Worm (Caenorhabditis elegans): ENCODE measurements around the gene B0310.3.
A peak's percentile ranks its signal among the peaks of the same experiment; 100 is the strongest.

The B0310.3 gene

DNA sequence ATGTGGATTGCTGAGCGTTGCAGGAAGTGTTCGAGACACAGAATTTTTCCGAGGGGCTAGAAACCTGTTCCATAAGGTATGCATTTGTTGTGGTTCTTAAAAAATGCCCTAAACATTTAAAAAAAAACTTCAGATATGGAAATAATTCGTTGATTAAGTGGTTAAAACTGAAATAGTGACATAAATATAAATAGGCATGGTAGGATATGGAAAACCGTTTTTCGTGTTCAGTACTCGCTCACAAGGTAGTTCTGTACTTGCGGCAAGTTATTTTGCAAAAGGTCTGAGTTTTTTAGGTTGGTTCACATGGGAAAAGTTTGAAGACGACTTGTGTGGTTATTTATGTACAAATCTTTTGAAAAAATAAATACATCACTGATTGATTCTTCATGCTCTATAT is at the start of gene B0310.3:
Gene B0310.3 (minus strand): TSS at position 101 of the 400 bp plus-strand sequence.
- no peak for TF ChIP-seq lin-1 (GFP tag; IDR thresholded peaks at IDR 0.05)
- no peak for TF ChIP-seq Y5F2A.4 (GFP tag; optimal IDR thresholded peaks at IDR 0.05)
- no peak for TF ChIP-seq spr-3 (GFP tag; optimal IDR thresholded peaks at IDR 0.05)
- no peak for TF ChIP-seq Y48G9A.11 (GFP tag; IDR thresholded peaks at IDR 0.05)
- TF ChIP-seq mep-1 (tag; optimal IDR thresholded peaks at IDR 0.05), result no peak
- TF ChIP-seq lir-3 (tag; optimal IDR thresholded peaks at IDR 0.05), result no peak
- TF ChIP-seq cey-2 (tag; optimal IDR thresholded peaks at IDR 0.05; ENCODE audit: borderline replicate concordance, insufficient read depth), result no peak
- no peak for TF ChIP-seq daf-8 (GFP tag; IDR thresholded peaks at IDR 0.05)
- TF ChIP-seq ces-1 (GFP tag; optimal IDR thresholded peaks at IDR 0.05), result no peak
- no peak for TF ChIP-seq mdt-29 (GFP tag; IDR thresholded peaks at IDR 0.05)
- TF ChIP-seq ceh-20 (GFP tag; IDR thresholded peaks at IDR 0.05), result no peak
- TF ChIP-seq unc-62 (GFP tag; optimal IDR thresholded peaks at IDR 0.05 in 1 of 2), result no peak
- TF ChIP-seq unc-62 (tag; optimal IDR thresholded peaks at IDR 0.05), result no peak
- no peak for TF ChIP-seq lim-7 (GFP tag; IDR thresholded peaks at IDR 0.05)
- TF ChIP-seq pqm-1 (tag; optimal IDR thresholded peaks at IDR 0.05), result no peak
- no peak for TF ChIP-seq duxl-1 (tag; optimal IDR thresholded peaks at IDR 0.05; ENCODE audit: poor library complexity)
- TF ChIP-seq zfp-2 (tag; optimal IDR thresholded peaks at IDR 0.05), result no peak
- no peak for TF ChIP-seq hif-1 (tag; optimal IDR thresholded peaks at IDR 0.05)
- no peak for TF ChIP-seq hmg-1.1 (GFP tag; IDR thresholded peaks at IDR 0.05)
- TF ChIP-seq Y75B8A.6 (GFP tag; IDR thresholded peaks at IDR 0.05), result no peak
- no peak for TF ChIP-seq madf-9 (GFP tag; conservative IDR thresholded peaks at IDR 0.05)

DNA sequence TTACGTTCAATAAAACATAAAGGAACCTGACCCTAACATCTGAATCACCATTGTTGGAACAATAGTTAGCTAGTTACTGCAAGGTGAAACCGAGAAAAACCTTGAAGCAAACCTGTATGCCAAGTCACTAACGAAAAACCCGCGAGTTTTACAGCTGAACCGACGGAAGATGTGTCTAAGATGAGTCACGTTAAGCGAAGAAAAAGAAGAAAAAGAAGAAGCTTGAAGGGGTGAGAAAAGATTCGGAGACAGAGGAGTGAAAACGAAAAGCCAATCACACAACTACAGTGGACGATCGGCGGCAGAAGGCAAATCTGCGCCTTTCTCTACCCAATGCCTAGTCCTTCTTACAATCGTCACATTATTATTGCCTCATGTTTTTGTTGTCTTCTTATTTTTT is 37.1 kb upstream of the B0310.3 start, which contains the start of gene nas-38:
Gene nas-38 (plus strand): TSS at position 301 of the 400 bp plus-strand sequence.
- TF ChIP-seq lin-15B (tag; optimal IDR thresholded peaks at IDR 0.05) (no peak), hif-1 (tag; optimal IDR thresholded peaks at IDR 0.05) (no peak), nhr-25 (tag; optimal IDR thresholded peaks at IDR 0.05; ENCODE audit: borderline replicate concordance, insufficient read depth) (no peak), ztf-7 (tag; optimal IDR thresholded peaks at IDR 0.05) (no peak), sdz-12 (GFP tag; optimal IDR thresholded peaks at IDR 0.05) (no peak), unc-130 (GFP tag; optimal IDR thresholded peaks at IDR 0.05) (no peak), daf-8 (GFP tag; IDR thresholded peaks at IDR 0.05) (no peak)

DNA sequence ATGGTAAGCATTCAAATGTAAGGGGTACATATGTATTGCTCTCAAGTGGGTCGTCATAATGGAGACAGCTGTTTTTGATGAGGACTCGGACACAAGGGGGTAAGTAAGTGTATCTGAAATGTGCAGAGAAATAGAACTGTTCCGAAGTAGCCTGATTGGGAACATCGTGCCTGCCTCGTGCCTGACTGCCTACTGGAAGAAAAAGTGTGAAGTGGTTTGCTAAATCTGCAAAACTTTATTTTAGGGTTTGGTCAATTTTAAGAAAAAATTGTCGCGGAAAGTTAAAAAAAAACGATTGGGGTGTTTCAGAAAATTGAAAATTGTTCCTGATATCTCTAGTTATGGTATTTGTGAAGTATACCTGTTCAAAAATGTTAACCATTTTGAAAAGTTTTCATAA is 36.4 kb upstream of the B0310.3 start, which contains the start of gene hlh-19:
Gene hlh-19 (minus strand): TSS at position 101 of the 400 bp plus-strand sequence.
- no peak for TF ChIP-seq lin-15B (tag; optimal IDR thresholded peaks at IDR 0.05)
- no peak for TF ChIP-seq sdz-12 (GFP tag; optimal IDR thresholded peaks at IDR 0.05)
- TF ChIP-seq unc-62 (GFP tag; optimal IDR thresholded peaks at IDR 0.05 in 1 of 2), result peak in 1 of 2 experiments; percentile 25
- no peak for TF ChIP-seq unc-62 (tag; optimal IDR thresholded peaks at IDR 0.05)

DNA sequence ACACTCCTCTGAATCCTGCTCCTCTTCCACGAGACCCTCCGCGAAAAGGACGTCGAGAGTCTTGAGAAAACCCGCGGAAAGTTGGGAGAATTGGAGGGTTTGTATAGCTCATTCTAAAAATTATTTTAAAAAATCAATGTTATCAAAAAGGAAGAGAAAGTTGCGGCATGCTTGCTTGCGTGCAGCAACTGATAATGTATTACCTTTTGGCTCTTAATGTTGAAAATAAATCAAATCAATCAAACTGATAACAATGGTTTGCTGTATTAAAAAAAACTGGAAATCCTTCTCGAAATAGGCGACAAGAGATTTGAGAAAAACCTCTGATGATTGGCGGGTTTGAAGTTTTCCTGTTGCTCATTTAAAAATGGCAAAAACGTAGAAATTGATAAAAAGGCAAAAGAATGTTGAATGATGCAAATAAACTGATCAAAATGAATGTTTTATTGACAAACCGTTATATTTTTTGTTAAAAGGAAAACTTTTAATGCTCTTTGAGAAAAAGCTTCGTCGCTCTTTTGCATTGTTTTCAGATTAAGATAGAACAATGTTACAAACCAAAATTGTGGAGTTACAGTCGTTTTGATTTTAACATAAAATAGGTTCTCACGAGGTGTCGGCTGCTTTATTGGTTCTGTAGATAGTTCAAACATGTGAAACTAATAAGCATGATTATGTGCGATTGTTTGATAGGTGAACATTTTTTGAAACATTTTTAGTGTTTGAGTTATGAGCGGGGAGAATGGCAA is 34.4 kb upstream of the B0310.3 start:
- TF ChIP-seq php-3 (GFP tag; IDR thresholded peaks at IDR 0.05) (peak; percentile 66; the same call in 1 of the 2 replicates), zfp-3 (GFP tag; conservative IDR thresholded peaks at IDR 0.05) (no peak), dmd-6 (GFP tag; IDR thresholded peaks at IDR 0.05) (peak; percentile 45; the same call in 1 of the 2 replicates), mxl-2 (GFP tag; conservative IDR thresholded peaks at IDR 0.05) (no peak), hlh-11 (tag; optimal IDR thresholded peaks at IDR 0.05) (peak; percentile 28), Y48G9A.11 (GFP tag; IDR thresholded peaks at IDR 0.05) (no peak), unc-62 (GFP tag; optimal IDR thresholded peaks at IDR 0.05 in 1 of 2) (peak in 1 of 2 experiments; percentile 92), unc-62 (tag; optimal IDR thresholded peaks at IDR 0.05) (no peak), lin-13 (GFP tag; optimal IDR thresholded peaks at IDR 0.05) (no peak), Y105C5A.15 (GFP tag; IDR thresholded peaks at IDR 0.05) (no peak), hif-1 (tag; optimal IDR thresholded peaks at IDR 0.05) (no peak), aha-1 (tag) (peak; percentile 41), pqm-1 (tag; optimal IDR thresholded peaks at IDR 0.05) (peak; percentile 70), nhr-25 (tag; optimal IDR thresholded peaks at IDR 0.05; ENCODE audit: borderline replicate concordance, insufficient read depth) (no peak), nhr-28 (tag; optimal IDR thresholded peaks at IDR 0.05) (peak; percentile 4)

All from whole organism, L4 larva.